Fruit fly (Drosophila melanogaster) whole organism, embryonic: Measurements from ENCODE around the gene TTLL4B.

Experiments
- ATbp ChIP-seq: fragments of 200-800 bp; sonication (Bioruptor generic); optimal IDR thresholded peaks from 2 replicates; lab custom pipeline; 2017; ENCODE audit warnings: missing biosample characterization, mild to moderate bottlenecking, missing genetic modification characterization, missing genetic modification reagents
- Aef1 ChIP-seq: fragments of 200-800 bp; sonication (Bioruptor generic); IDR thresholded peaks from 3 replicates; pipeline ENCODE4 v1.3.6; 2022; ENCODE audit warnings: missing biosample characterization, missing genetic modification characterization
- Awh ChIP-seq: fragments of 200-800 bp; sonication (Bioruptor generic); IDR thresholded peaks from 2 replicates; pipeline ENCODE4, ENCODE4 v1.3.6; 2022; ENCODE audit warnings: missing biosample characterization, missing genetic modification characterization
- Bdp1 ChIP-seq: fragments of 200-800 bp; sonication (Bioruptor generic); optimal IDR thresholded peaks from 3 replicates; lab custom pipeline; 2016; ENCODE audit warnings: missing biosample characterization, missing genetic modification characterization
- CG1024 ChIP-seq: fragments of 200-800 bp; sonication (Bioruptor generic); IDR thresholded peaks from 2 replicates; pipeline ENCODE4 v1.3.6; 2022; ENCODE audit warnings: missing biosample characterization, missing genetic modification characterization
- CG10431 ChIP-seq: fragments of 200-800 bp; sonication (Bioruptor generic); optimal IDR thresholded peaks from 3 replicates; lab custom pipeline; 2018; ENCODE audit warnings: missing biosample characterization, mild to moderate bottlenecking, missing genetic modification characterization
- CG11085 ChIP-seq: fragments of 200-800 bp; sonication (Bioruptor generic); IDR thresholded peaks from 2 replicates; pipeline ENCODE4 v1.3.6; 2022; ENCODE audit warnings: missing biosample characterization, missing genetic modification characterization
- CG11723 ChIP-seq: fragments of 200-800 bp; sonication (Bioruptor generic); optimal IDR thresholded peaks from 2 replicates; lab custom pipeline; 2017; ENCODE audit warnings: missing biosample characterization, mild to moderate bottlenecking, missing genetic modification characterization
- CG1233 ChIP-seq: fragments of 200-800 bp; sonication (Bioruptor generic); optimal IDR thresholded peaks from 4 replicates; lab custom pipeline; 2018; ENCODE audit warnings: missing biosample characterization, mild to moderate bottlenecking, missing genetic modification characterization
- CG12769 ChIP-seq: fragments of 200-800 bp; sonication (Bioruptor generic); optimal IDR thresholded peaks from 2 replicates; lab custom pipeline; 2019; ENCODE audit warnings: missing biosample characterization, mild to moderate bottlenecking, missing genetic modification characterization, moderate library complexity
- CG13123 ChIP-seq: fragments of 200-800 bp; sonication (Bioruptor generic); optimal IDR thresholded peaks from 2 replicates; lab custom pipeline; 2016; ENCODE audit warnings: missing biosample characterization, missing genetic modification characterization
- CG17568 ChIP-seq: fragments of 200-800 bp; sonication (Bioruptor generic); optimal IDR thresholded peaks from 2 replicates; lab custom pipeline; 2018; ENCODE audit warnings: missing biosample characterization, mild to moderate bottlenecking, missing genetic modification characterization, moderate library complexity
- CG1832 ChIP-seq: fragments of 200-800 bp; sonication (Bioruptor generic); optimal IDR thresholded peaks from 2 replicates; lab custom pipeline; 2017; ENCODE audit warnings: missing biosample characterization, mild to moderate bottlenecking, missing genetic modification characterization, inconsistent platforms
- CG18619 ChIP-seq: fragments of 200-800 bp; sonication (Bioruptor generic); optimal IDR thresholded peaks from 3 replicates; lab custom pipeline; 2017; ENCODE audit warnings: missing biosample characterization, mild to moderate bottlenecking, missing genetic modification characterization
- CG2202 ChIP-seq: fragments of 200-800 bp; sonication (Bioruptor generic); optimal IDR thresholded peaks from 2 replicates; lab custom pipeline; 2018; ENCODE audit warnings: missing biosample characterization, mild to moderate bottlenecking, missing genetic modification characterization
- CG2712 ChIP-seq: fragments of 200-800 bp; optimal IDR thresholded peaks from 3 replicates; lab custom pipeline; 2019; ENCODE audit warnings: missing biosample characterization, mild to moderate bottlenecking, missing genetic modification characterization, moderate library complexity
- CG30431 ChIP-seq: fragments of 200-800 bp; sonication (Bioruptor generic); optimal IDR thresholded peaks from 2 replicates; lab custom pipeline; 2017; ENCODE audit warnings: missing biosample characterization, missing genetic modification characterization
- CG31224 ChIP-seq: fragments of 200-800 bp; sonication (Bioruptor generic); IDR thresholded peaks from 2 replicates; pipeline ENCODE4 v1.3.6; 2022; ENCODE audit warnings: missing biosample characterization, missing genetic modification characterization
- CG31365 ChIP-seq: fragments of 200-800 bp; sonication (Bioruptor generic); optimal IDR thresholded peaks from 2 replicates; lab custom pipeline; 2018; ENCODE audit warnings: missing biosample characterization, mild to moderate bottlenecking, missing genetic modification characterization
- CG4424 ChIP-seq: fragments of 200-800 bp; sonication (Bioruptor generic); optimal IDR thresholded peaks from 3 replicates; lab custom pipeline; 2016; ENCODE audit warnings: missing biosample characterization, missing genetic modification characterization
- CG4707 ChIP-seq: fragments of 200-800 bp; sonication (Bioruptor generic); optimal IDR thresholded peaks from 2 replicates; lab custom pipeline; 2018; ENCODE audit warnings: missing biosample characterization, mild to moderate bottlenecking, missing genetic modification characterization, moderate library complexity
- CG6689 ChIP-seq: fragments of 200-800 bp; sonication (Bioruptor generic); IDR thresholded peaks from 2 replicates; pipeline ENCODE4 v1.3.6; 2022; ENCODE audit warnings: missing biosample characterization, missing genetic modification characterization
- CG7928 ChIP-seq: fragments of 200-800 bp; sonication (Bioruptor generic); optimal IDR thresholded peaks from 2 replicates; lab custom pipeline; 2017; ENCODE audit warnings: missing biosample characterization, mild to moderate bottlenecking, missing genetic modification characterization
- CG7963 ChIP-seq: fragments of 200-800 bp; sonication (Bioruptor generic); IDR thresholded peaks from 3 replicates; pipeline ENCODE4 v1.3.6; 2022; ENCODE audit warnings: missing biosample characterization, missing genetic modification characterization; ENCODE audit not compliant: partially characterized antibody
- CG8089 ChIP-seq: fragments of 200-800 bp; sonication (Bioruptor generic); optimal IDR thresholded peaks from 3 replicates; lab custom pipeline; 2016; ENCODE audit warnings: missing biosample characterization, missing genetic modification characterization
- CG9932 ChIP-seq: fragments of 200-800 bp; sonication (Bioruptor generic); IDR thresholded peaks from 2 replicates; pipeline ENCODE4 v1.3.6; 2022; ENCODE audit warnings: missing biosample characterization, missing genetic modification characterization
- CTCF ChIP-seq: fragments of 200-800 bp; sonication (Bioruptor generic); optimal IDR thresholded peaks from 2 replicates; lab custom pipeline; 2017; ENCODE audit warnings: missing biosample characterization, mild to moderate bottlenecking, missing genetic modification characterization, moderate library complexity
- Dip2 ChIP-seq: fragments of 200-800 bp; sonication (Bioruptor generic); IDR thresholded peaks from 2 replicates; pipeline ENCODE4 v1.3.6; 2022; ENCODE audit warnings: missing biosample characterization, missing genetic modification characterization
- Drgx ChIP-seq: fragments of 200-800 bp; sonication (Bioruptor generic); IDR thresholded peaks from 2 replicates; pipeline ENCODE4 v1.3.6; 2022; ENCODE audit warnings: missing biosample characterization, missing genetic modification characterization
- Gug ChIP-seq: fragments of 200-800 bp; sonication (Bioruptor generic); IDR thresholded peaks from 4 replicates; pipeline ENCODE4 v1.3.6; 2022; ENCODE audit warnings: missing biosample characterization, missing genetic modification characterization
- H2.0 ChIP-seq: fragments of 200-800 bp; sonication (Bioruptor generic); IDR thresholded peaks from 2 replicates; pipeline ENCODE4 v1.3.6; 2022; ENCODE audit warnings: missing biosample characterization, missing genetic modification characterization
- HHEX ChIP-seq: fragments of 200-800 bp; sonication (Bioruptor generic); optimal IDR thresholded peaks from 3 replicates; lab custom pipeline; 2017; ENCODE audit warnings: missing biosample characterization, mild to moderate bottlenecking, missing genetic modification characterization, missing genetic modification reagents
- Hey ChIP-seq: fragments of 200-800 bp; sonication (Bioruptor generic); optimal IDR thresholded peaks from 3 replicates; lab custom pipeline; 2018; ENCODE audit warnings: missing biosample characterization, mild to moderate bottlenecking, missing genetic modification characterization
- Ssrp ChIP-seq: fragments of 200-800 bp; sonication (Bioruptor generic); optimal IDR thresholded peaks from 2 replicates; lab custom pipeline; 2018; ENCODE audit warnings: missing biosample characterization, mild to moderate bottlenecking, missing genetic modification characterization, moderate library complexity
- Usf ChIP-seq: fragments of 200-800 bp; sonication (Bioruptor generic); optimal IDR thresholded peaks from 2 replicates; lab custom pipeline; 2017; ENCODE audit warnings: missing genotype, missing biosample characterization, missing genetic modification characterization
- aop ChIP-seq: fragments of 200-800 bp; sonication (Bioruptor generic); IDR thresholded peaks from 2 replicates; pipeline ENCODE4 v1.3.6; 2022; ENCODE audit warnings: missing biosample characterization, missing genetic modification characterization
- ap ChIP-seq: fragments of 200-800 bp; sonication (Bioruptor generic); IDR thresholded peaks from 2 replicates; pipeline ENCODE4 v1.3.6; 2022; ENCODE audit warnings: missing biosample characterization, missing genetic modification characterization
- bigmax ChIP-seq: fragments of 200-800 bp; sonication (Bioruptor generic); optimal IDR thresholded peaks from 2 replicates; lab custom pipeline; 2018; ENCODE audit warnings: missing biosample characterization, mild to moderate bottlenecking, missing genetic modification characterization
- crp ChIP-seq, 2 experiments: fragments of 200-800 bp; sonication (Bioruptor generic); optimal IDR thresholded peaks; 2 replicates in 1 of 2; 3 replicates in 1 of 2; lab custom pipeline; 2017; ENCODE audit warnings: missing biosample characterization in 2 of 2, missing genetic modification characterization in 2 of 2, mild to moderate bottlenecking in 1 of 2, moderate library complexity in 1 of 2
- da ChIP-seq: fragments of 200-800 bp; sonication (Bioruptor generic); optimal IDR thresholded peaks from 2 replicates; lab custom pipeline; 2016; ENCODE audit warnings: missing biosample characterization, missing genetic modification characterization
- dati ChIP-seq: fragments of 200-800 bp; sonication (Bioruptor generic); IDR thresholded peaks from 2 replicates; pipeline ENCODE4 v1.3.6; 2022; ENCODE audit warnings: missing biosample characterization, missing genetic modification characterization
- exex ChIP-seq: fragments of 200-800 bp; sonication (Bioruptor generic); optimal IDR thresholded peaks from 4 replicates; lab custom pipeline; 2018; ENCODE audit warnings: missing biosample characterization, mild to moderate bottlenecking, missing genetic modification characterization, moderate library complexity
- her ChIP-seq: fragments of 200-800 bp; sonication (Bioruptor generic); optimal IDR thresholded peaks from 2 replicates; lab custom pipeline; 2016; ENCODE audit warnings: missing biosample characterization, missing genetic modification characterization
- lola ChIP-seq, 3 experiments: fragments of >200 bp in 2 of 3; fragments of 200-800 bp in 1 of 3; sonication (Bioruptor generic) in 1 of 3; optimal IDR thresholded peaks; 2 replicates each; lab custom pipeline; 2017 to 2019; ENCODE audit warnings: missing biosample characterization in 3 of 3, missing genetic modification characterization in 3 of 3, mild to moderate bottlenecking in 1 of 3, moderate library complexity in 1 of 3
- mld ChIP-seq: fragments of 200-800 bp; sonication (Bioruptor generic); IDR thresholded peaks from 3 replicates; pipeline ENCODE4 v1.3.6; 2022; ENCODE audit warnings: missing biosample characterization, missing genetic modification characterization; ENCODE audit not compliant: partially characterized antibody
- rib ChIP-seq: fragments of 200-800 bp; sonication (Bioruptor generic); IDR thresholded peaks from 2 replicates; pipeline ENCODE4 v1.3.6; 2022; ENCODE audit warnings: missing biosample characterization, missing genetic modification characterization
- sna ChIP-seq: fragments of 200-800 bp; sonication (Bioruptor generic); IDR thresholded peaks from 2 replicates; pipeline ENCODE4 v1.3.6; 2022; ENCODE audit warnings: missing biosample characterization, missing genetic modification characterization; ENCODE audit not compliant: partially characterized antibody
- ssp ChIP-seq: fragments of 200-800 bp; sonication (Bioruptor generic); IDR thresholded peaks from 2 replicates; pipeline ENCODE4 v1.3.6; 2022; ENCODE audit warnings: missing biosample characterization, missing genetic modification characterization
- tgo ChIP-seq: fragments of 200-800 bp; sonication (Bioruptor generic); IDR thresholded peaks from 3 replicates; pipeline ENCODE4 v1.3.6; 2022; ENCODE audit warnings: missing biosample characterization, missing genetic modification characterization
- unpg ChIP-seq: fragments of 200-800 bp; sonication (Bioruptor generic); optimal IDR thresholded peaks from 3 replicates; lab custom pipeline; 2018; ENCODE audit warnings: missing biosample characterization, mild to moderate bottlenecking, missing genetic modification characterization, moderate library complexity
- usp ChIP-seq: fragments of >200 bp; optimal IDR thresholded peaks from 2 replicates; lab custom pipeline; 2017; ENCODE audit warnings: missing biosample characterization, missing genetic modification characterization
- z ChIP-seq: fragments of 200-800 bp; sonication (Bioruptor generic); IDR thresholded peaks from 3 replicates; pipeline ENCODE4 v1.3.6; 2022; ENCODE audit warnings: missing biosample characterization, missing genetic modification characterization

TTLL4B gene

DNA sequence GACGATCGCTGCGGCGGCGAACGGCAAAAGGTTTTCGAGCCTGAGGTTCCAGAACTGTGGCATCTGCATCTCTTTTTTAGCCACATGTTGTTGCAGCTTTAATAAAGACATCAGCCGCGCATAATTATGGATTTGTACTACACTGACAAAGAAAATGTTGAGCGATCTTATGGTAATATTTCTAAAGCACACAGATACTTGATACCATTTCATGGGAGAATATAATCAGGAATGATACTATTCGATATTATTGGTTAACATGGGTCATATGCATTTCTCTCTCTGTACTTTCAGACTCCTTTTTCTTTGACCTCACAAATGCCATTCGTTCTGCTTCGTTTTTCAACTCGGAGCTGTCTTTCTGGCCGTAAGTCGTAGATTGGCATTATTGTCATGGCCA is 10.3 kb upstream of the TTLL4B start (continued):
- TF ChIP-seq sna (GFP tag; lab: Robert Waterston, UW) (no peak), da (GFP tag; lab: Kevin White, UChicago) (no peak), Ssrp (tag; lab: Kevin White, UChicago) (peak; percentile 47), Hey (tag; lab: Kevin White, UChicago) (no peak), CG1233 (GFP tag; lab: Kevin White, UChicago) (no peak), CG1024 (0 out of 2 replicates have a peak, but pooled peaks have one; percentile 13), Aef1 (GFP tag; lab: Robert Waterston, UW) (no peak), CG8089 (no peak), Drgx (GFP tag; lab: Robert Waterston, UW) (no peak), Gug (GFP tag; lab: Robert Waterston, UW) (no peak), CTCF (GFP tag; lab: Kevin White, UChicago) (no peak), rib (no peak), z (GFP tag; lab: Robert Waterston, UW) (no peak), ap (GFP tag; lab: Robert Waterston, UW) (no peak), tgo (GFP tag; lab: Robert Waterston, UW) (no peak), CG18619 (GFP tag; lab: Kevin White, UChicago) (no peak), Dip2 (GFP tag; lab: Robert Waterston, UW) (no peak), CG1832 (GFP tag; lab: Kevin White, UChicago) (no peak), CG12769 (tag; lab: Kevin White, UChicago) (no peak), exex (tag; lab: Kevin White, UChicago) (no peak), her (GFP tag; lab: Kevin White, UChicago) (no peak), Usf (GFP tag; lab: Kevin White, UChicago) (no peak), lola (GFP tag; optimal IDR thresholded peaks at IDR 0.05; lab: Kevin White, UChicago) (peak in 1 of 3 experiments; percentile 77), CG11085 (no peak), Awh (GFP tag; lab: Robert Waterston, UW) (0 out of 2 replicates have a peak, but pooled peaks have one; percentile 13), CG6689 (GFP tag; lab: Robert Waterston, UW) (peak; percentile 61), CG9932 (no peak), HHEX (GFP tag; lab: Kevin White, UChicago) (no peak), CG17568 (GFP tag; lab: Kevin White, UChicago) (no peak), H2.0 (no peak), crp (GFP tag; optimal IDR thresholded peaks at IDR 0.05; lab: Kevin White, UChicago) (no peak), CG2712 (tag; lab: Kevin White, UChicago) (peak; percentile 76), CG13123 (GFP tag; lab: Kevin White, UChicago) (peak; percentile 14), CG10431 (GFP tag; lab: Kevin White, UChicago) (peak; percentile 16), ATbp (GFP tag; lab: Kevin White, UChicago) (peak; percentile 19), usp (no peak), dati (no peak), ssp (GFP tag; lab: Robert Waterston, UW) (0 out of 2 replicates have a peak, but pooled peaks have one; percentile 20), CG31365 (no peak), bigmax (no peak), CG2202 (tag; lab: Kevin White, UChicago) (peak; percentile 34), CG4707 (GFP tag; lab: Kevin White, UChicago) (peak; percentile 25), unpg (GFP tag; lab: Kevin White, UChicago) (peak; percentile 59), CG30431 (GFP tag; lab: Kevin White, UChicago) (peak; percentile 35), CG11723 (GFP tag; lab: Kevin White, UChicago) (no peak), CG7928 (GFP tag; lab: Kevin White, UChicago) (no peak), mld (no peak), CG31224 (no peak), CG7963 (GFP tag; lab: Robert Waterston, UW) (no peak), CG4424 (peak; percentile 47), Bdp1 (GFP tag; lab: Kevin White, UChicago) (no peak), aop (0 out of 2 replicates have a peak, but pooled peaks have one; percentile 18)
